Fruit fly (Drosophila melanogaster) whole organism, prepupa: ENCODE measurements around the gene CG12998.

Source experiments
- Blimp-1 ChIP-seq: fragments of 200-800 bp; sonication (Bioruptor generic); optimal IDR thresholded peaks from 3 replicates; lab custom pipeline; 2017; ENCODE audit warnings: missing biosample characterization, missing genetic modification characterization, mild to moderate bottlenecking, moderate library complexity, missing genetic modification reagents
- CG1621 ChIP-seq: fragments of 200-800 bp; sonication (Bioruptor generic); optimal IDR thresholded peaks from 3 replicates; lab custom pipeline; 2018; ENCODE audit warnings: missing biosample characterization, mild to moderate bottlenecking, missing genetic modification characterization
- CG3919 ChIP-seq: fragments of 200-800 bp; sonication (Bioruptor generic); optimal IDR thresholded peaks from 3 replicates; lab custom pipeline; 2016; ENCODE audit warnings: missing biosample characterization, missing genetic modification characterization
- CG4318 ChIP-seq: fragments of 200-800 bp; sonication (Bioruptor generic); optimal IDR thresholded peaks from 3 replicates; lab custom pipeline; 2017; ENCODE audit warnings: missing biosample characterization, mild to moderate bottlenecking, missing genetic modification characterization
- CG6276 ChIP-seq: fragments of 200-800 bp; sonication (Bioruptor generic); optimal IDR thresholded peaks from 2 replicates; lab custom pipeline; 2017; ENCODE audit warnings: missing biosample characterization, mild to moderate bottlenecking, missing genetic modification characterization
- CG6792 ChIP-seq: fragments of 200-800 bp; sonication (Bioruptor generic); optimal IDR thresholded peaks from 3 replicates; lab custom pipeline; 2016; ENCODE audit warnings: missing biosample characterization, missing genetic modification characterization
- Hr38 ChIP-seq: sonication (Bioruptor generic); optimal IDR thresholded peaks from 2 replicates; lab custom pipeline; 2016; ENCODE audit warnings: missing biosample characterization, missing genetic modification characterization
- Hr4 ChIP-seq: fragments of 200-800 bp; sonication (Bioruptor generic); optimal IDR thresholded peaks from 3 replicates; lab custom pipeline; 2016; ENCODE audit warnings: missing biosample characterization, missing genetic modification characterization
- Met ChIP-seq: fragments of 200-800 bp; sonication (Bioruptor generic); optimal IDR thresholded peaks from 3 replicates; lab custom pipeline; 2016; ENCODE audit warnings: missing biosample characterization, missing genetic modification characterization
- Smox ChIP-seq: fragments of 200-800 bp; sonication (Bioruptor generic); optimal IDR thresholded peaks from 3 replicates; lab custom pipeline; 2016; ENCODE audit warnings: missing biosample characterization, missing genetic modification characterization
- Sox102F ChIP-seq: fragments of 200-800 bp; sonication (Bioruptor generic); optimal IDR thresholded peaks from 2 replicates; lab custom pipeline; 2016; ENCODE audit warnings: missing biosample characterization, mild to moderate bottlenecking, missing genetic modification characterization
- eg ChIP-seq: fragments of 200-800 bp; sonication (Bioruptor generic); IDR thresholded peaks from 3 replicates; pipeline ENCODE4 v1.3.6; 2022; ENCODE audit warnings: missing biosample characterization, missing genetic modification characterization

DNA sequence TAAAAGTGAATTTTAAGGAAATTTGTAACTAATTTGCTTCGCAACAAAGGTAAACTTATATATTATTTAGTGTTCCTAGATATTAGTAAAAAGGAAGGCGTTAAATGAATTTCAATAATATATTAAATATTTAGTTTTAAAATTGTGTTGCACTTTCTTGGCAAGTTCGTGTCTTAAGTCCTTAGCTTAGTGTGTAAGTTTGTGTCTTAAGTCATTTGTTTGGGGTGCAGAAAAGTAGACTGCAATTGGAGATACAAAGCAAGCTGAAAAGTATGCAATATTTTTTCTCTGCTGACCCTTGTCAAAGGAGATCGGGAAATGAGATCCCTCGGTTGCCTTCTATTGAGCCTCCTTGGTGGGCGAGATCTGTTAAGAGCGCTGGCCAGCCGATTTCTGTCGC lies 43.6 kb downstream of the CG12998 start:
- TF ChIP-seq Blimp-1 (GFP tag; lab: Kevin White, UChicago) (no peak), CG6276 (no peak), eg (GFP tag; lab: Robert Waterston, UW) (no peak), CG1621 (no peak), Hr4 (GFP tag; lab: Kevin White, UChicago) (no peak), CG6792 (no peak), Sox102F (GFP tag; lab: Kevin White, UChicago) (no peak), CG4318 (GFP tag; lab: Kevin White, UChicago) (no peak), Met (GFP tag; lab: Kevin White, UChicago) (no peak), Hr38 (GFP tag; lab: Kevin White, UChicago) (no peak), CG3919 (GFP tag; lab: Kevin White, UChicago) (no peak), Smox (no peak)
